Worm (Caenorhabditis elegans): ENCODE data around the gene ZK353.2.

Gene ZK353.2

ce11 chrIII:8446061-8446460 is 47.5 kb downstream of the ZK353.2 start:
- TF ChIP-seq pha-4 (GFP tag; IDR thresholded peaks at IDR 0.05), result peak; percentile 34; the same call in 1 of the 2 replicates
- no peak for TF ChIP-seq pha-4 (tag; optimal IDR thresholded peaks at IDR 0.05)
- no peak for TF ChIP-seq snpc-4 (tag; optimal IDR thresholded peaks at IDR 0.05)
- TF ChIP-seq F10B5.3 (tag; optimal IDR thresholded peaks at IDR 0.05), result no peak
- TF ChIP-seq lin-15B (tag; optimal IDR thresholded peaks at IDR 0.05), result no peak
- TF ChIP-seq nhr-77 (tag; optimal IDR thresholded peaks at IDR 0.05), result no peak
- no peak for TF ChIP-seq nhr-41 (GFP tag; IDR thresholded peaks at IDR 0.05)
- TF ChIP-seq zfp-3 (GFP tag; conservative IDR thresholded peaks at IDR 0.05), result no peak
- no peak for TF ChIP-seq spr-1 (tag; optimal IDR thresholded peaks at IDR 0.05)
- TF ChIP-seq lin-39 (tag; optimal IDR thresholded peaks at IDR 0.05), result no peak
- no peak for TF ChIP-seq unc-130 (GFP tag; optimal IDR thresholded peaks at IDR 0.05)
- no peak for TF ChIP-seq T20F7.1 (GFP tag; optimal IDR thresholded peaks at IDR 0.05)
- TF ChIP-seq lim-7 (GFP tag; IDR thresholded peaks at IDR 0.05), result peak; percentile 63
- TF ChIP-seq php-3 (GFP tag; IDR thresholded peaks at IDR 0.05), result no peak
- 0 out of 2 replicates have a peak, but pooled peaks have one; percentile 29 for TF ChIP-seq lin-1 (GFP tag; IDR thresholded peaks at IDR 0.05)
- TF ChIP-seq Y5F2A.4 (GFP tag; optimal IDR thresholded peaks at IDR 0.05), result no peak
- TF ChIP-seq ceh-44 (GFP tag; IDR thresholded peaks at IDR 0.05), result no peak
- TF ChIP-seq ceh-20 (GFP tag; IDR thresholded peaks at IDR 0.05), result no peak
- no peak for TF ChIP-seq fkh-10 (GFP tag; optimal IDR thresholded peaks at IDR 0.05)
- 0 out of 2 replicates have a peak, but pooled peaks have one; percentile 21 for TF ChIP-seq snpc-1.2 (GFP tag; IDR thresholded peaks at IDR 0.05)
- TF ChIP-seq lin-38 (GFP tag; IDR thresholded peaks at IDR 0.05), result no peak
- TF ChIP-seq dmd-6 (GFP tag; IDR thresholded peaks at IDR 0.05), result peak; percentile 6; the same call in 1 of the 2 replicates
- TF ChIP-seq ces-1 (GFP tag; optimal IDR thresholded peaks at IDR 0.05), result no peak
- no peak for TF ChIP-seq duxl-1 (tag; optimal IDR thresholded peaks at IDR 0.05; ENCODE audit: poor library complexity)
- TF ChIP-seq tag-97 (GFP tag; IDR thresholded peaks at IDR 0.05), result no peak
- no peak for TF ChIP-seq spr-3 (GFP tag; optimal IDR thresholded peaks at IDR 0.05)
- no peak for TF ChIP-seq hlh-30 (tag; optimal IDR thresholded peaks at IDR 0.05; ENCODE audit: insufficient read depth)
- no peak for TF ChIP-seq nhr-76 (tag; optimal IDR thresholded peaks at IDR 0.05)
- TF ChIP-seq nhr-10 (tag; optimal IDR thresholded peaks at IDR 0.05), result no peak
- TF ChIP-seq zip-11 (GFP tag; IDR thresholded peaks at IDR 0.05), result no peak
- TF ChIP-seq dmd-9 (GFP tag; IDR thresholded peaks at IDR 0.05), result no peak

- TF ChIP-seq vab-7 (GFP tag; IDR thresholded peaks at IDR 0.05), result peak; percentile 25; the same call in 1 of the 2 replicates
- TF ChIP-seq skn-1 (tag; optimal IDR thresholded peaks at IDR 0.05), result no peak
- 0 out of 2 replicates have a peak, but pooled peaks have one; percentile 6 for TF ChIP-seq F26F4.8 (GFP tag; conservative IDR thresholded peaks at IDR 0.05)
- TF ChIP-seq lim-7 (GFP tag; IDR thresholded peaks at IDR 0.05), result peak; percentile 84
- 0 out of 2 replicates have a peak, but pooled peaks have one; percentile 22 for TF ChIP-seq egl-43 (GFP tag; IDR thresholded peaks at IDR 0.05)
- peak; percentile 21; the same call in 1 of the 2 replicates for TF ChIP-seq arid-1 (GFP tag; conservative IDR thresholded peaks at IDR 0.05)
- no peak for TF ChIP-seq D1046.2 (GFP tag; IDR thresholded peaks at IDR 0.05)
- TF ChIP-seq nhr-41 (GFP tag; IDR thresholded peaks at IDR 0.05), result no peak
Observed at ce11 chrIII:8446534-8446933, 48.0 kb downstream of the ZK353.2 start, which contains the start of gene hsp-110. Gene hsp-110, minus strand, starts transcription at chrIII:8446909.

ce11 chrIII:8446940-8447403 is 48.5 kb downstream of the ZK353.2 start, which contains the start of gene rpn-3:
Gene rpn-3, plus strand, starts transcription at chrIII:8447353.
- TF ChIP-seq daf-16 (GFP tag; optimal IDR thresholded peaks at IDR 0.05) (peak; percentile 73 to 96), daf-16 (tag; optimal IDR thresholded peaks at IDR 0.05) (peak; percentile 84), snpc-1.2 (GFP tag; IDR thresholded peaks at IDR 0.05) (peak; percentile 47), hlh-30 (tag; optimal IDR thresholded peaks at IDR 0.05; ENCODE audit: insufficient read depth) (peak; percentile 94), nhr-41 (GFP tag; IDR thresholded peaks at IDR 0.05) (peak; percentile 21; the same call in 1 of the 2 replicates), egl-43 (GFP tag; IDR thresholded peaks at IDR 0.05) (no peak), F44E2.7 (GFP tag; IDR thresholded peaks at IDR 0.05) (0 out of 2 replicates have a peak, but pooled peaks have one; percentile 18), ztf-7 (tag; optimal IDR thresholded peaks at IDR 0.05) (peak; percentile 91), tag-97 (GFP tag; IDR thresholded peaks at IDR 0.05) (no peak), jun-1 (tag; optimal IDR thresholded peaks at IDR 0.05) (peak; percentile 74), D1046.2 (GFP tag; IDR thresholded peaks at IDR 0.05) (no peak), hlh-11 (tag; optimal IDR thresholded peaks at IDR 0.05) (peak; percentile 95), dve-1 (tag; optimal IDR thresholded peaks at IDR 0.05; ENCODE audit: insufficient read depth) (peak; percentile 98), T20F7.1 (GFP tag; optimal IDR thresholded peaks at IDR 0.05) (peak; percentile 92), daf-19 (GFP tag; conservative IDR thresholded peaks at IDR 0.05) (no peak; the same call in 1 of the 2 replicates), ceh-44 (GFP tag; IDR thresholded peaks at IDR 0.05) (no peak), duxl-1 (tag; optimal IDR thresholded peaks at IDR 0.05; ENCODE audit: poor library complexity) (peak; percentile 76), set-16 (GFP tag; IDR thresholded peaks at IDR 0.05) (peak; percentile 26; the same call in 1 of the 2 replicates), F26F4.8 (GFP tag; conservative IDR thresholded peaks at IDR 0.05) (no peak), rbr-2 (tag; optimal IDR thresholded peaks at IDR 0.05) (peak; percentile 95), skn-1 (tag; optimal IDR thresholded peaks at IDR 0.05) (no peak)
